Fruit fly (Drosophila melanogaster) whole organism, embryonic: ENCODE measurements around the gene Irbp.

Experiments used
- Bdp1 ChIP-seq: fragments of 200-800 bp; sonication (Bioruptor generic); optimal IDR thresholded peaks from 3 replicates; lab custom pipeline; 2016; ENCODE audit warnings: missing biosample characterization, missing genetic modification characterization
- C15 ChIP-seq: fragments of 200-800 bp; sonication (Bioruptor generic); IDR thresholded peaks from 3 replicates; pipeline ENCODE4 v1.3.6; 2022; ENCODE audit warnings: missing biosample characterization, missing genetic modification characterization
- CG17361 ChIP-seq: fragments of 200-800 bp; sonication (Bioruptor generic); IDR thresholded peaks from 3 replicates; pipeline ENCODE4 v1.3.6; 2022; ENCODE audit warnings: missing biosample characterization, missing genetic modification characterization
- CG30403 ChIP-seq: fragments of 200-800 bp; sonication (Bioruptor generic); optimal IDR thresholded peaks from 3 replicates; lab custom pipeline; 2016; ENCODE audit warnings: missing biosample characterization, missing genetic modification characterization
- CG31441 ChIP-seq: fragments of 200-800 bp; sonication (Bioruptor generic); IDR thresholded peaks from 2 replicates; pipeline ENCODE4 v1.3.6; 2022; ENCODE audit warnings: missing biosample characterization, missing genetic modification characterization
- CG43689 ChIP-seq: fragments of 200-800 bp; sonication (Bioruptor generic); IDR thresholded peaks from 2 replicates; pipeline ENCODE4 v1.3.6; 2022; ENCODE audit warnings: missing biosample characterization, missing genetic modification characterization
- CG4404 ChIP-seq: fragments of 200-800 bp; sonication (Bioruptor generic); IDR thresholded peaks from 2 replicates; pipeline ENCODE4 v1.3.6; 2022; ENCODE audit warnings: missing biosample characterization, missing genetic modification characterization
- CG4617 ChIP-seq: fragments of 200-800 bp; sonication (Bioruptor generic); optimal IDR thresholded peaks from 3 replicates; lab custom pipeline; 2016; ENCODE audit warnings: missing biosample characterization, missing genetic modification characterization, borderline replicate concordance
- CG6272 ChIP-seq: fragments of 200-800 bp; sonication (Bioruptor generic); IDR thresholded peaks from 2 replicates; pipeline ENCODE4 v1.3.6; 2022; ENCODE audit warnings: missing biosample characterization, missing genetic modification characterization
- CG6765 ChIP-seq: fragments of 200-800 bp; sonication (Bioruptor generic); optimal IDR thresholded peaks from 3 replicates; lab custom pipeline; 2017; ENCODE audit warnings: missing biosample characterization, mild to moderate bottlenecking, missing genetic modification characterization
- CG8089 ChIP-seq: fragments of 200-800 bp; sonication (Bioruptor generic); optimal IDR thresholded peaks from 3 replicates; lab custom pipeline; 2016; ENCODE audit warnings: missing biosample characterization, missing genetic modification characterization
- CG9609 ChIP-seq: fragments of 200-800 bp; sonication (Bioruptor generic); optimal IDR thresholded peaks from 3 replicates; lab custom pipeline; 2016; ENCODE audit warnings: missing biosample characterization, missing genetic modification characterization
- CG9932 ChIP-seq: fragments of 200-800 bp; sonication (Bioruptor generic); IDR thresholded peaks from 2 replicates; pipeline ENCODE4 v1.3.6; 2022; ENCODE audit warnings: missing biosample characterization, missing genetic modification characterization
- Chrac-16 ChIP-seq: fragments of 200-800 bp; sonication (Bioruptor generic); optimal IDR thresholded peaks from 3 replicates; lab custom pipeline; 2016; ENCODE audit warnings: missing biosample characterization, missing genetic modification characterization
- Dad ChIP-seq: fragments of 200-800 bp; sonication (Bioruptor generic); optimal IDR thresholded peaks from 3 replicates; lab custom pipeline; 2016; ENCODE audit warnings: missing biosample characterization, missing genetic modification characterization
- HLH4C ChIP-seq: fragments of 200-800 bp; sonication (Bioruptor generic); IDR thresholded peaks from 3 replicates; pipeline ENCODE4 v1.3.6; 2022; ENCODE audit warnings: missing biosample characterization, missing genetic modification characterization; ENCODE audit not compliant: partially characterized antibody
- HmgZ ChIP-seq: fragments of 200-800 bp; sonication (Bioruptor generic); optimal IDR thresholded peaks from 2 replicates; lab custom pipeline; 2018; ENCODE audit warnings: missing biosample characterization, mild to moderate bottlenecking, missing genetic modification characterization
- Hmr ChIP-seq: fragments of 200-800 bp; sonication (Bioruptor generic); optimal IDR thresholded peaks from 3 replicates; lab custom pipeline; 2017; ENCODE audit warnings: mild to moderate bottlenecking, missing biosample characterization, missing genetic modification reagents, missing genetic modification characterization
- Hr51 ChIP-seq, 2 experiments: fragments of 200-800 bp; sonication (Bioruptor generic); optimal IDR thresholded peaks; 2 replicates in 1 of 2; 3 replicates in 1 of 2; lab custom pipeline; 2016 to 2018; ENCODE audit warnings: missing biosample characterization in 2 of 2, missing genetic modification characterization in 2 of 2, mild to moderate bottlenecking in 1 of 2, moderate library complexity in 1 of 2
- Jarid2 ChIP-seq: fragments of 200-800 bp; sonication (Bioruptor generic); optimal IDR thresholded peaks from 3 replicates; lab custom pipeline; 2017; ENCODE audit warnings: mild to moderate bottlenecking, missing biosample characterization, missing genetic modification reagents, missing genetic modification characterization
- MESR4 ChIP-seq: fragments of 200-800 bp; sonication (Bioruptor generic); optimal IDR thresholded peaks from 2 replicates; lab custom pipeline; 2018; ENCODE audit warnings: missing biosample characterization, mild to moderate bottlenecking, missing genetic modification characterization, moderate library complexity
- MTF-1 ChIP-seq: fragments of 200-800 bp; sonication (Bioruptor generic); optimal IDR thresholded peaks from 2 replicates; lab custom pipeline; 2018; ENCODE audit warnings: missing biosample characterization, mild to moderate bottlenecking, missing genetic modification characterization, borderline replicate concordance
- NC2β ChIP-seq: fragments of 200-800 bp; sonication (Bioruptor generic); optimal IDR thresholded peaks from 2 replicates; lab custom pipeline; 2016; ENCODE audit warnings: missing biosample characterization, missing genetic modification characterization
- NFAT ChIP-seq: fragments of 200-800 bp; sonication (Bioruptor generic); IDR thresholded peaks from 2 replicates; pipeline ENCODE4 v1.3.6; 2022; ENCODE audit warnings: missing biosample characterization, missing genetic modification characterization
- Rx ChIP-seq: fragments of 200-800 bp; sonication (Bioruptor generic); IDR thresholded peaks from 2 replicates; pipeline ENCODE4 v1.3.6; 2022; ENCODE audit warnings: missing biosample characterization, missing genetic modification characterization
- Tbp ChIP-seq: fragments of >200 bp; optimal IDR thresholded peaks from 2 replicates; lab custom pipeline; 2018; ENCODE audit warnings: missing biosample characterization, missing genetic modification characterization
- aop ChIP-seq: fragments of 200-800 bp; sonication (Bioruptor generic); IDR thresholded peaks from 2 replicates; pipeline ENCODE4 v1.3.6; 2022; ENCODE audit warnings: missing biosample characterization, missing genetic modification characterization
- ara ChIP-seq: fragments of 200-800 bp; sonication (Bioruptor generic); IDR thresholded peaks from 2 replicates; pipeline ENCODE4 v1.3.6; 2022; ENCODE audit warnings: missing biosample characterization, missing genetic modification characterization
- az2 ChIP-seq: fragments of 200-800 bp; sonication (Bioruptor generic); optimal IDR thresholded peaks from 3 replicates; lab custom pipeline; 2016; ENCODE audit warnings: missing biosample characterization, missing genetic modification characterization
- da ChIP-seq: fragments of 200-800 bp; sonication (Bioruptor generic); optimal IDR thresholded peaks from 2 replicates; lab custom pipeline; 2016; ENCODE audit warnings: missing biosample characterization, missing genetic modification characterization
- dan ChIP-seq: fragments of 200-800 bp; sonication (Bioruptor generic); IDR thresholded peaks from 2 replicates; pipeline ENCODE4 v1.3.6; 2022; ENCODE audit warnings: missing biosample characterization, missing genetic modification characterization
- emc ChIP-seq: fragments of 200-800 bp; sonication (Bioruptor generic); optimal IDR thresholded peaks from 2 replicates; lab custom pipeline; 2016; ENCODE audit warnings: missing biosample characterization, missing genetic modification characterization
- ewg ChIP-seq: fragments of 200-800 bp; sonication (Bioruptor generic); optimal IDR thresholded peaks from 3 replicates; lab custom pipeline; 2017; ENCODE audit warnings: mild to moderate bottlenecking, missing biosample characterization, missing genetic modification reagents, missing genetic modification characterization
- gsb ChIP-seq: fragments of 200-800 bp; sonication (Bioruptor generic); IDR thresholded peaks from 2 replicates; pipeline ENCODE4 v1.3.6; 2022; ENCODE audit warnings: missing biosample characterization, missing genetic modification characterization
- lab ChIP-seq: fragments of 200-800 bp; sonication (Bioruptor generic); optimal IDR thresholded peaks from 3 replicates; lab custom pipeline; 2017; ENCODE audit warnings: missing biosample characterization, missing genetic modification characterization, mild to moderate bottlenecking, moderate library complexity, missing genetic modification reagents
- maf-S ChIP-seq: fragments of 200-800 bp; sonication (Bioruptor generic); optimal IDR thresholded peaks from 2 replicates; lab custom pipeline; 2016; ENCODE audit warnings: missing biosample characterization, missing genetic modification characterization
- nmo ChIP-seq: fragments of 200-800 bp; sonication (Bioruptor generic); optimal IDR thresholded peaks from 2 replicates; lab custom pipeline; 2018; ENCODE audit warnings: missing biosample characterization, mild to moderate bottlenecking, missing genetic modification characterization, moderate library complexity
- org-1 ChIP-seq: fragments of 200-800 bp; sonication (Bioruptor generic); optimal IDR thresholded peaks from 2 replicates; lab custom pipeline; 2017; ENCODE audit warnings: missing biosample characterization, missing genetic modification characterization
- pb ChIP-seq: fragments of 200-800 bp; sonication (Bioruptor generic); optimal IDR thresholded peaks from 3 replicates; lab custom pipeline; 2016; ENCODE audit warnings: missing biosample characterization, missing genetic modification characterization
- sc ChIP-seq, 3 experiments: fragments of >200 bp in 2 of 3; fragments of 200-800 bp in 1 of 3; sonication (Bioruptor generic) in 1 of 3; optimal IDR thresholded peaks; 2 replicates in 2 of 3; 3 replicates in 1 of 3; lab custom pipeline; 2017; ENCODE audit warnings: mild to moderate bottlenecking in 1 of 3, missing biosample characterization in 1 of 3, missing genetic modification characterization in 1 of 3, missing genetic modification reagents in 1 of 3
- sisA ChIP-seq: fragments of 200-800 bp; sonication (Bioruptor generic); IDR thresholded peaks from 2 replicates; pipeline ENCODE4 v1.3.6; 2022; ENCODE audit warnings: missing biosample characterization, missing genetic modification characterization
- slou ChIP-seq: fragments of 200-800 bp; sonication (Bioruptor generic); optimal IDR thresholded peaks from 3 replicates; lab custom pipeline; 2016; ENCODE audit warnings: missing biosample characterization, missing genetic modification characterization
- sna ChIP-seq: fragments of 200-800 bp; sonication (Bioruptor generic); IDR thresholded peaks from 2 replicates; pipeline ENCODE4 v1.3.6; 2022; ENCODE audit warnings: missing biosample characterization, missing genetic modification characterization; ENCODE audit not compliant: partially characterized antibody
- ssp ChIP-seq: fragments of 200-800 bp; sonication (Bioruptor generic); IDR thresholded peaks from 2 replicates; pipeline ENCODE4 v1.3.6; 2022; ENCODE audit warnings: missing biosample characterization, missing genetic modification characterization
- toy ChIP-seq: fragments of 200-800 bp; sonication (Bioruptor generic); IDR thresholded peaks from 2 replicates; pipeline ENCODE4 v1.3.6; 2022; ENCODE audit warnings: missing biosample characterization, missing genetic modification characterization
- ttk ChIP-seq: fragments of 200-800 bp; sonication (Bioruptor generic); IDR thresholded peaks from 2 replicates; pipeline ENCODE4 v2.1.2; 2022; ENCODE audit warnings: missing biosample characterization, missing genetic modification characterization
- usp ChIP-seq: fragments of >200 bp; optimal IDR thresholded peaks from 2 replicates; lab custom pipeline; 2017; ENCODE audit warnings: missing biosample characterization, missing genetic modification characterization
- vnd ChIP-seq: fragments of 200-800 bp; sonication (Bioruptor generic); IDR thresholded peaks from 3 replicates; pipeline ENCODE4 v1.3.6; 2022; ENCODE audit warnings: missing biosample characterization, missing genetic modification characterization; ENCODE audit not compliant: partially characterized antibody
- yki ChIP-seq: fragments of >200 bp; optimal IDR thresholded peaks from 3 replicates; lab custom pipeline; 2018
- zen2 ChIP-seq: fragments of 200-800 bp; sonication (Bioruptor generic); IDR thresholded peaks from 3 replicates; pipeline ENCODE4 v1.3.6; 2022; ENCODE audit warnings: missing biosample characterization, missing genetic modification characterization; ENCODE audit not compliant: partially characterized antibody

Gene Irbp

dm6 chr3R:11421643-11422122, 11.8 kb downstream of the Irbp start, which contains the start of the genes ninaG and Sptz (continued):
- TF ChIP-seq HLH4C: peak; percentile 30; the same call in 1 of the 3 replicates
- peak; percentile 87 for TF ChIP-seq ewg (GFP tag; lab: Kevin White, UChicago)
- peak; percentile 83 for TF ChIP-seq CG43689 (GFP tag; lab: Robert Waterston, UW)
- TF ChIP-seq toy (GFP tag; lab: Robert Waterston, UW): peak; percentile 81
- no peak for TF ChIP-seq MESR4 (GFP tag; lab: Kevin White, UChicago)
- TF ChIP-seq CG17361 (GFP tag; lab: Robert Waterston, UW): peak; percentile 98
- TF ChIP-seq vnd (GFP tag; lab: Robert Waterston, UW): 0 out of 3 replicates have a peak, but pooled peaks have one; percentile 30
- peak; percentile 93 for TF ChIP-seq Dad (GFP tag; lab: Kevin White, UChicago)
- TF ChIP-seq zen2 (GFP tag; lab: Robert Waterston, UW): no peak; the same call in 2 of the 3 replicates
- TF ChIP-seq ara (GFP tag; lab: Robert Waterston, UW): peak; percentile 91
- TF ChIP-seq maf-S: peak; percentile 92
- TF ChIP-seq pb (GFP tag; lab: Kevin White, UChicago): peak; percentile 78
- TF ChIP-seq Hr51 (GFP tag; optimal IDR thresholded peaks at IDR 0.05; lab: Kevin White, UChicago): peak; percentile 88 to 94
- TF ChIP-seq CG9932: peak; percentile 97
- no peak for TF ChIP-seq Tbp (GFP tag; lab: Kevin White, UChicago)
- peak; percentile 78; the same call in 1 of the 2 replicates for TF ChIP-seq aop
- TF ChIP-seq yki (lab: Kevin White, UChicago): no peak
- peak; percentile 98 for TF ChIP-seq CG30403
- TF ChIP-seq HmgZ (tag; lab: Kevin White, UChicago): peak; percentile 95
- TF ChIP-seq Hmr (GFP tag; lab: Kevin White, UChicago): peak; percentile 92
- peak; percentile 89 for TF ChIP-seq slou
- peak; percentile 95 for TF ChIP-seq ttk (GFP tag; lab: Robert Waterston, UW)
- TF ChIP-seq NC2β (GFP tag; lab: Kevin White, UChicago): peak; percentile 89
- TF ChIP-seq CG9609 (GFP tag; lab: Kevin White, UChicago): peak; percentile 95
- peak; percentile 88 for TF ChIP-seq NFAT (GFP tag; lab: Robert Waterston, UW)
- TF ChIP-seq MTF-1 (GFP tag; lab: Kevin White, UChicago): peak; percentile 72
- TF ChIP-seq Rx (GFP tag; lab: Robert Waterston, UW): peak; percentile 95
- peak; percentile 95 for TF ChIP-seq nmo (GFP tag; lab: Kevin White, UChicago)
- TF ChIP-seq sna: peak; percentile 44; the same call in 1 of the 2 replicates
- peak; percentile 67 for TF ChIP-seq Jarid2
- TF ChIP-seq CG4617 (GFP tag; lab: Kevin White, UChicago): peak; percentile 94
- peak; percentile 87 for TF ChIP-seq gsb (GFP tag; lab: Robert Waterston, UW)
- peak; percentile 96 for TF ChIP-seq Chrac-16 (GFP tag; lab: Kevin White, UChicago)
- TF ChIP-seq sc (optimal IDR thresholded peaks at IDR 0.05; lab: Kevin White, UChicago): no peak
- TF ChIP-seq sc (GFP tag; optimal IDR thresholded peaks at IDR 0.05; lab: Kevin White, UChicago): peak; percentile 81
- no peak for TF ChIP-seq usp (GFP tag; lab: Kevin White, UChicago)
- peak; percentile 96 for TF ChIP-seq az2 (GFP tag; lab: Kevin White, UChicago)
- TF ChIP-seq sisA (GFP tag; lab: Robert Waterston, UW): peak; percentile 96
- TF ChIP-seq ssp (GFP tag; lab: Robert Waterston, UW): peak; percentile 91
- TF ChIP-seq org-1 (GFP tag; lab: Kevin White, UChicago): peak; percentile 78
- TF ChIP-seq CG4404 (GFP tag; lab: Robert Waterston, UW): peak; percentile 97
- TF ChIP-seq CG8089: peak; percentile 90
- TF ChIP-seq dan (GFP tag; lab: Robert Waterston, UW): peak; percentile 84
- TF ChIP-seq emc (GFP tag; lab: Kevin White, UChicago): peak; percentile 90
- peak; percentile 52 for TF ChIP-seq CG6765 (GFP tag; lab: Kevin White, UChicago)
- TF ChIP-seq C15 (GFP tag; lab: Robert Waterston, UW): peak; percentile 81; the same call in 1 of the 3 replicates
- TF ChIP-seq CG31441 (GFP tag; lab: Robert Waterston, UW): peak; percentile 92
- peak; percentile 94 for TF ChIP-seq lab (GFP tag; lab: Kevin White, UChicago)
- TF ChIP-seq da: peak; percentile 86
- TF ChIP-seq Bdp1 (GFP tag; lab: Kevin White, UChicago): peak; percentile 87
- peak; percentile 97 for TF ChIP-seq CG6272 (GFP tag; lab: Robert Waterston, UW)
